Worm (Caenorhabditis elegans): ENCODE results near the gene acaa-2.

DNA sequence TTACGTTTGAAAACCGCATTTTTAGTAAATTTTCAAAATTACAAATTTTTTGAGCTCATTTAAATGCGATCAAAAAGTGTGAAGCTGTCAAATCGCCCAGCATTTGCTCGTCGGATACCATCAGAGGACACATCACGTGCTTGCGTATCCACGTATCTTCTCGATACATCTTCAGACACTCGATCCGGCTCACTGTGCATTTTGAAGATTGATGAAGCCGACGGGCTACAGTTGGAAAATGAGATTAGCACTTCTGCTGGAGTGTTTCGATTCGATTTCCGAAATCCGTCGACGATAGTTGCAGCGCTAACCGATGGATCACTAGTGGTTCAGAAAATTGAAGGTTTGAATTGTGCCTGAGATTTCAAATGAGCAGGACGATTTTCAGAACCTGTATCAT is 29.7 kb upstream of the acaa-2 start, which contains the start of gene dph-7:
- TF ChIP-seq nhr-6 (tag; optimal IDR thresholded peaks at IDR 0.05) (no peak), sdz-12 (GFP tag; optimal IDR thresholded peaks at IDR 0.05) (no peak), lin-39 (tag; optimal IDR thresholded peaks at IDR 0.05) (no peak), lin-13 (GFP tag; optimal IDR thresholded peaks at IDR 0.05) (no peak), lim-7 (GFP tag; IDR thresholded peaks at IDR 0.05) (no peak), lsy-2 (tag; optimal IDR thresholded peaks at IDR 0.05) (no peak), R02D3.7 (tag; optimal IDR thresholded peaks at IDR 0.05) (no peak), ama-1 (optimal IDR thresholded peaks at IDR 0.05) (no peak), snpc-4 (tag; optimal IDR thresholded peaks at IDR 0.05) (no peak)

Measured in whole organism, L4 larva.